Worm (Caenorhabditis elegans): ENCODE data around the gene F56D6.13.
A peak's percentile ranks its signal among the peaks of the same experiment; 100 is the strongest.

The F56D6.13 gene

DNA sequence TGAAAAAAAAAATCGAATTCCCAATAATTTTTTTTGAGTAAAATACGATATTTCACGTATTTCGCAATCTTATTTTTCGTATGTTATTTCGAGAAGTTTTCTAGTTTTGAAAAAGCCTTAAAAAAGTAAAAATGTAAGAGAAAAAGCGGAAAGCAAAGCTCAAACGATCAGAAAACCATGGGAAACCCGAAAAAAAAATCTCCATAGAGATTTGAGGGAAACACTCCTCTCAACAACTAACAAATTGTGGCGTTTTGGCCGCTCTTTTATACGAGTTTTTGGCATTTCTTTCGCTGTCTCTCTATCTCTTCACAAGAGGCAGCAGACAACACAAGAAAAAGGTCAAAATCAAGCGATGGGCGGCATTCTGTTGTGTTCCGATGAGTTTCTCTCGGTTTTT lies 34.8 kb upstream of the F56D6.13 start (continued):
- TF ChIP-seq daf-8 (GFP tag; IDR thresholded peaks at IDR 0.05) (no peak), pqm-1 (tag; optimal IDR thresholded peaks at IDR 0.05) (no peak), lin-29 (GFP tag; IDR thresholded peaks at IDR 0.05) (no peak), zag-1 (tag; optimal IDR thresholded peaks at IDR 0.05) (no peak), fos-1 (tag; optimal IDR thresholded peaks at IDR 0.05) (no peak), ZK337.2 (GFP tag; IDR thresholded peaks at IDR 0.05) (no peak), hmg-1.1 (GFP tag; IDR thresholded peaks at IDR 0.05) (0 out of 2 replicates have a peak, but pooled peaks have one; percentile 27), dve-1 (tag; optimal IDR thresholded peaks at IDR 0.05; ENCODE audit: insufficient read depth) (peak; percentile 51), lim-7 (GFP tag; IDR thresholded peaks at IDR 0.05) (no peak), lin-13 (GFP tag; optimal IDR thresholded peaks at IDR 0.05) (no peak), Y48G9A.11 (GFP tag; IDR thresholded peaks at IDR 0.05) (no peak), nhr-111 (GFP tag; optimal IDR thresholded peaks at IDR 0.05) (no peak), Y105C5A.15 (GFP tag; IDR thresholded peaks at IDR 0.05) (no peak), madf-9 (GFP tag; conservative IDR thresholded peaks at IDR 0.05) (no peak), T26A8.4 (GFP tag; IDR thresholded peaks at IDR 0.05) (0 out of 2 replicates have a peak, but pooled peaks have one; percentile 34), skn-1 (tag; optimal IDR thresholded peaks at IDR 0.05) (no peak), egl-43 (GFP tag; IDR thresholded peaks at IDR 0.05) (no peak), fkh-10 (GFP tag; optimal IDR thresholded peaks at IDR 0.05) (no peak), nhr-25 (tag; optimal IDR thresholded peaks at IDR 0.05; ENCODE audit: borderline replicate concordance, insufficient read depth) (no peak), spr-1 (tag; optimal IDR thresholded peaks at IDR 0.05) (no peak), set-16 (GFP tag; IDR thresholded peaks at IDR 0.05) (no peak), D1046.2 (GFP tag; IDR thresholded peaks at IDR 0.05) (no peak), mdl-1 (tag; optimal IDR thresholded peaks at IDR 0.05) (peak in 1 of 2 experiments; percentile 8), pha-4 (GFP tag; IDR thresholded peaks at IDR 0.05) (no peak), pha-4 (tag; optimal IDR thresholded peaks at IDR 0.05) (peak; percentile 7), snpc-1.2 (GFP tag; IDR thresholded peaks at IDR 0.05) (no peak), lin-38 (GFP tag; IDR thresholded peaks at IDR 0.05) (no peak; the same call in 1 of the 2 replicates), arid-1 (GFP tag; conservative IDR thresholded peaks at IDR 0.05) (no peak), unc-130 (GFP tag; optimal IDR thresholded peaks at IDR 0.05) (no peak), F49E8.2 (tag; optimal IDR thresholded peaks at IDR 0.05; ENCODE audit: borderline replicate concordance) (no peak), nhr-102 (tag; optimal IDR thresholded peaks at IDR 0.05) (no peak), hif-1 (tag; optimal IDR thresholded peaks at IDR 0.05) (no peak), T20F7.1 (GFP tag; optimal IDR thresholded peaks at IDR 0.05) (no peak), mep-1 (tag; optimal IDR thresholded peaks at IDR 0.05) (peak; percentile 72), daf-16 (GFP tag; optimal IDR thresholded peaks at IDR 0.05) (no peak), daf-16 (tag; optimal IDR thresholded peaks at IDR 0.05) (peak; percentile 1), jun-1 (tag; optimal IDR thresholded peaks at IDR 0.05) (no peak), Y5F2A.4 (GFP tag; optimal IDR thresholded peaks at IDR 0.05) (no peak), F26F4.8 (GFP tag; conservative IDR thresholded peaks at IDR 0.05) (no peak), ZK546.5 (tag; optimal IDR thresholded peaks at IDR 0.05) (no peak), hlh-30 (tag; optimal IDR thresholded peaks at IDR 0.05; ENCODE audit: insufficient read depth) (peak; percentile 28), dmd-8 (GFP tag; IDR thresholded peaks at IDR 0.05) (no peak), zfp-2 (tag; optimal IDR thresholded peaks at IDR 0.05) (no peak), ceh-32 (tag; optimal IDR thresholded peaks at IDR 0.05; ENCODE audit: poor library complexity) (no peak), ztf-7 (tag; optimal IDR thresholded peaks at IDR 0.05) (no peak), daf-19 (GFP tag; conservative IDR thresholded peaks at IDR 0.05) (no peak), cey-2 (tag; optimal IDR thresholded peaks at IDR 0.05; ENCODE audit: borderline replicate concordance, insufficient read depth) (no peak), nhr-11 (tag; optimal IDR thresholded peaks at IDR 0.05) (peak; percentile 14), vab-7 (GFP tag; IDR thresholded peaks at IDR 0.05) (no peak), ama-1 (optimal IDR thresholded peaks at IDR 0.05) (peak; percentile 97), daf-12 (tag; optimal IDR thresholded peaks at IDR 0.05) (no peak), zip-11 (GFP tag; IDR thresholded peaks at IDR 0.05) (no peak)
